Fruit fly (Drosophila melanogaster) whole organism, wandering third instar larva: ENCODE data around the gene Duox.

Experiments used
- Abd-B ChIP-seq: fragments of >200 bp; optimal IDR thresholded peaks from 2 replicates; lab custom pipeline; 2017; ENCODE audit warnings: missing biosample characterization, missing genetic modification characterization
- CG32264 ChIP-seq: fragments of 200-800 bp; sonication (Bioruptor generic); optimal IDR thresholded peaks from 2 replicates; lab custom pipeline; 2016; ENCODE audit warnings: missing biosample characterization, missing genetic modification characterization
- CrebA ChIP-seq: fragments of 200-800 bp; sonication (Bioruptor generic); optimal IDR thresholded peaks from 2 replicates; lab custom pipeline; 2016; ENCODE audit warnings: missing biosample characterization, mild to moderate bottlenecking, missing genetic modification characterization, borderline replicate concordance
- Dfd ChIP-seq: fragments of >200 bp; optimal IDR thresholded peaks from 2 replicates; lab custom pipeline; 2017; ENCODE audit warnings: missing biosample characterization, missing genetic modification characterization
- GATAd ChIP-seq: sonication (Bioruptor generic); optimal IDR thresholded peaks from 2 replicates; lab custom pipeline; 2016; ENCODE audit warnings: missing biosample characterization, missing genetic modification characterization
- pan ChIP-seq: fragments of >200 bp; optimal IDR thresholded peaks from 2 replicates; lab custom pipeline; 2017
- psq ChIP-seq: fragments of 200-800 bp; sonication (Bioruptor generic); optimal IDR thresholded peaks from 3 replicates; lab custom pipeline; 2017; ENCODE audit warnings: missing biosample characterization, mild to moderate bottlenecking, missing genetic modification characterization, moderate library complexity
- rgr ChIP-seq: fragments of 200-800 bp; sonication (Bioruptor generic); optimal IDR thresholded peaks from 3 replicates; lab custom pipeline; 2016; ENCODE audit warnings: missing biosample characterization, mild to moderate bottlenecking, missing genetic modification characterization
- usp ChIP-seq: fragments of >200 bp; optimal IDR thresholded peaks from 2 replicates; lab custom pipeline; 2017; ENCODE audit warnings: missing biosample characterization, missing genetic modification characterization

DNA sequence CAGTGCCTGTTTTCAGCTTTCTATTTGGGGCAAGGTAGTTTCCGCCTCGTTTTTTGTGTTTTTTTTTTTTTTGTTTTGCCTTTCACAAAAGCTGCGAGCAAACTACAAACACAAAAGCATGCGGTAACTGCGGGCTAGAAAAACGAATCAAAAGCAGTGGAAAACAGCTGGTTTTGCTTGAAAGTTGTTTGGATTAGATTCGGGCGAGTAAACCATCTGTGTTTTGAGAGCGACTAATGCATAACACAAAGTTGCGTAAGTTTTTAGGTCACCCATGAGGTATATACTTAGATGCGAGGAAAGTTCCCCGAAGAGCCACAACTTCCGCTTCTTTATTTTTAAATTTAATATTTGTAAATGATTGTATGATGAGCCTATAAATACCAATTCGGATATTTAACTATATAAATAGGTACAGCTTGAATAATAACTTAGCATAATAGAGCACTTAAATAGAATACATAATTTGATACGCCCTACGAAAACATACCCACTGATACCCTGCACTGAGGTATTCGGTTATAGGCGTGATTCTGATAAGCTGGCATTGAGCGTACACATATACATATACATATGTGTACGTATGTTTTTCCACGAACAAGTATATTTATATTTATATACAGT is 42.4 kb upstream of the Duox start:
- no peak for TF ChIP-seq pan (lab: Kevin White, UChicago)
- TF ChIP-seq Abd-B (GFP tag; lab: Kevin White, UChicago): no peak
- no peak for TF ChIP-seq usp
- TF ChIP-seq rgr: no peak
- TF ChIP-seq Dfd (GFP tag; lab: Kevin White, UChicago): no peak
- no peak for TF ChIP-seq CrebA
- TF ChIP-seq psq (GFP tag; lab: Kevin White, UChicago): no peak
- TF ChIP-seq GATAd (GFP tag; lab: Kevin White, UChicago): no peak
- TF ChIP-seq CG32264 (GFP tag; lab: Kevin White, UChicago): no peak
